Worm (Caenorhabditis elegans) whole organism, L1 larva: ENCODE measurements around the gene M163.5.

ENCODE experiments used
- C04F5.9 ChIP-seq: sonication (generic microtip); optimal IDR thresholded peaks from 2 replicates; lab custom pipeline; 2016; ENCODE audit warnings: missing genetic modification characterization, missing compliant biosample characterization
- alr-1 ChIP-seq: fragments of 200-800 bp; sonication (Bioruptor generic); optimal IDR thresholded peaks from 2 replicates; lab custom pipeline; 2018; ENCODE audit warnings: borderline replicate concordance, mild to moderate bottlenecking, missing genetic modification characterization, missing compliant biosample characterization
- aly-2 ChIP-seq: fragments of 150-350 bp; optimal IDR thresholded peaks from 2 replicates; lab custom pipeline; 2014; ENCODE audit warnings: missing biosample characterization, missing genetic modification characterization
- ama-1 ChIP-seq: fragments of 150-350 bp; optimal IDR thresholded peaks from 2 replicates; lab custom pipeline; 2014
- blmp-1 ChIP-seq: fragments of 150-350 bp; optimal IDR thresholded peaks from 2 replicates; lab custom pipeline; 2014; ENCODE audit warnings: missing biosample characterization, missing genetic modification characterization
- ceh-63 ChIP-seq: fragments of 200-800 bp; sonication (Bioruptor generic); optimal IDR thresholded peaks from 2 replicates; lab custom pipeline; 2018; ENCODE audit warnings: mild to moderate bottlenecking, missing genetic modification characterization, missing compliant biosample characterization
- ceh-82 ChIP-seq, 3 experiments: fragments of 150-350 bp in 1 of 3; sonication (generic microtip) in 2 of 3; optimal IDR thresholded peaks; 2 replicates each; lab custom pipeline; 2014 to 2017; ENCODE audit warnings: missing biosample characterization in 3 of 3, missing genetic modification characterization in 3 of 3
- efl-1 ChIP-seq, 4 experiments: fragments of 150-350 bp; optimal IDR thresholded peaks in 3 of 4; peaks in 1 of 4; 1 replicate in 1 of 4; 2 replicates in 3 of 4; lab custom pipeline; 2014; ENCODE audit warnings: missing biosample characterization in 2 of 4, missing genetic modification characterization in 2 of 4, missing genetic modification reagents in 2 of 4
- efl-3 ChIP-seq: fragments of 200-800 bp; sonication (Bioruptor generic); optimal IDR thresholded peaks from 2 replicates; lab custom pipeline; 2018; ENCODE audit warnings: mild to moderate bottlenecking, missing genetic modification characterization, missing compliant biosample characterization
- egl-27 ChIP-seq, 2 experiments: fragments of 150-350 bp in 1 of 2; sonication (generic microtip); optimal IDR thresholded peaks; 3 replicates each; lab custom pipeline; 2017 to 2018; ENCODE audit warnings: missing biosample characterization in 2 of 2, missing genetic modification characterization in 2 of 2, missing genetic modification reagents in 2 of 2
- elt-2 ChIP-seq: sonication (generic microtip); optimal IDR thresholded peaks from 2 replicates; lab custom pipeline; 2016; ENCODE audit warnings: missing genetic modification characterization, mild to moderate bottlenecking, inconsistent platforms, missing compliant biosample characterization, missing genetic modification reagents
- fkh-10 ChIP-seq: sonication (generic microtip); optimal IDR thresholded peaks from 2 replicates; lab custom pipeline; 2017; ENCODE audit warnings: missing biosample characterization, missing genetic modification reagents, missing genetic modification characterization
- hlh-17 ChIP-seq: fragments of 200-800 bp; sonication (Bioruptor generic); optimal IDR thresholded peaks from 2 replicates; lab custom pipeline; 2018; ENCODE audit warnings: missing genetic modification characterization, mild to moderate bottlenecking, missing compliant biosample characterization, moderate library complexity, borderline replicate concordance
- hlh-4 ChIP-seq: sonication (generic microtip); optimal IDR thresholded peaks from 2 replicates; lab custom pipeline; 2016; ENCODE audit warnings: mild to moderate bottlenecking, missing genetic modification characterization, missing compliant biosample characterization
- hpl-2 ChIP-seq: fragments of 150-350 bp; optimal IDR thresholded peaks from 2 replicates; lab custom pipeline; 2014; ENCODE audit warnings: missing biosample characterization, missing genetic modification reagents, missing genetic modification characterization
- isw-1 ChIP-seq: fragments of 200-800 bp; sonication (Bioruptor generic); IDR thresholded peaks from 2 replicates; pipeline ENCODE4 v1.3.6; 2022; ENCODE audit warnings: missing genetic modification characterization, missing compliant biosample characterization
- jun-1 ChIP-seq: fragments of 150-350 bp; optimal IDR thresholded peaks from 2 replicates; lab custom pipeline; 2014; ENCODE audit warnings: missing biosample characterization, missing genetic modification reagents, missing genetic modification characterization
- lin-14 ChIP-seq: fragments of 200-800 bp; sonication (Bioruptor generic); optimal IDR thresholded peaks from 2 replicates; lab custom pipeline; 2018; ENCODE audit warnings: mild to moderate bottlenecking, missing genetic modification characterization, moderate library complexity, missing compliant biosample characterization
- lsy-2 ChIP-seq, 2 experiments: fragments of 150-350 bp; optimal IDR thresholded peaks; 2 replicates each; lab custom pipeline; 2014; ENCODE audit warnings: missing biosample characterization in 2 of 2, missing genetic modification characterization in 2 of 2
- mef-2 ChIP-seq: fragments of 150-350 bp; optimal IDR thresholded peaks from 2 replicates; lab custom pipeline; 2014; ENCODE audit warnings: missing biosample characterization, missing genetic modification characterization
- nhr-11 ChIP-seq: fragments of 150-350 bp; optimal IDR thresholded peaks from 2 replicates; lab custom pipeline; 2014; ENCODE audit warnings: missing biosample characterization, missing genetic modification characterization
- nhr-12 ChIP-seq: sonication (generic microtip); optimal IDR thresholded peaks from 2 replicates; lab custom pipeline; 2017; ENCODE audit warnings: missing biosample characterization, missing genetic modification characterization
- nhr-19 ChIP-seq: fragments of 200-800 bp; sonication (Bioruptor generic); conservative IDR thresholded peaks from 2 replicates; pipeline ENCODE4 v1.3.6; 2022; ENCODE audit warnings: missing genetic modification characterization, missing compliant biosample characterization
- nhr-237 ChIP-seq: fragments of 150-350 bp; optimal IDR thresholded peaks from 2 replicates; lab custom pipeline; 2014; ENCODE audit warnings: missing biosample characterization, missing genetic modification characterization
- nhr-71 ChIP-seq: sonication (generic microtip); optimal IDR thresholded peaks from 2 replicates; lab custom pipeline; 2016; ENCODE audit warnings: mild to moderate bottlenecking, missing genetic modification characterization, moderate library complexity, missing compliant biosample characterization
- nhr-84 ChIP-seq: sonication (generic microtip); optimal IDR thresholded peaks from 2 replicates; lab custom pipeline; 2017; ENCODE audit warnings: missing biosample characterization, missing genetic modification characterization
- nhr-85 ChIP-seq: sonication (generic microtip); peaks from one replicate; lab custom pipeline; 2016; ENCODE audit warnings: missing genetic modification characterization, inconsistent platforms, missing compliant biosample characterization
- snpc-4 ChIP-seq: fragments of 150-350 bp; optimal IDR thresholded peaks from 2 replicates; lab custom pipeline; 2014; ENCODE audit warnings: missing biosample characterization, missing genetic modification characterization
- sox-4 ChIP-seq: sonication (generic microtip); optimal IDR thresholded peaks from 2 replicates; lab custom pipeline; 2016; ENCODE audit warnings: missing genetic modification characterization, missing compliant biosample characterization
- sptf-1 ChIP-seq: fragments of 150-350 bp; optimal IDR thresholded peaks from 2 replicates; lab custom pipeline; 2014; ENCODE audit warnings: missing biosample characterization, missing genetic modification characterization
- swsn-7 ChIP-seq: sonication (generic microtip); optimal IDR thresholded peaks from 2 replicates; lab custom pipeline; 2016; ENCODE audit warnings: missing genetic modification characterization, missing compliant biosample characterization
- tbx-2 ChIP-seq: sonication (generic microtip); optimal IDR thresholded peaks from 2 replicates; lab custom pipeline; 2016; ENCODE audit warnings: missing genetic modification characterization, missing compliant biosample characterization
- tlp-1 ChIP-seq: fragments of 150-350 bp; optimal IDR thresholded peaks from 2 replicates; lab custom pipeline; 2014; ENCODE audit warnings: missing biosample characterization, missing genetic modification characterization
- xbp-1 ChIP-seq: sonication (generic microtip); optimal IDR thresholded peaks from 2 replicates; lab custom pipeline; 2016; ENCODE audit warnings: missing genetic modification characterization, missing compliant biosample characterization
- zip-4 ChIP-seq: fragments of 200-800 bp; sonication (Bioruptor generic); optimal IDR thresholded peaks from 2 replicates; lab custom pipeline; 2018; ENCODE audit warnings: mild to moderate bottlenecking, missing genetic modification characterization, moderate library complexity, missing compliant biosample characterization
- ztf-11 ChIP-seq, 2 experiments: sonication (generic microtip); optimal IDR thresholded peaks; 2 replicates each; lab custom pipeline; 2016 to 2017; ENCODE audit warnings: missing genetic modification characterization in 2 of 2, missing biosample characterization in 1 of 2, missing compliant biosample characterization in 1 of 2
- ztf-4 ChIP-seq: fragments of 150-350 bp; optimal IDR thresholded peaks from 2 replicates; lab custom pipeline; 2014; ENCODE audit warnings: missing biosample characterization, missing genetic modification characterization

M163.5 gene

ce11 chrX:14513462-14513861 lies 39.6 kb downstream of the M163.5 start (continued):
- TF ChIP-seq nhr-19 (GFP tag; lab: Robert Waterston, UW) (0 out of 2 replicates have a peak, but pooled peaks have one; percentile 7), blmp-1 (tag; lab: Kevin White, UChicago) (peak; percentile 4), lin-14 (peak; percentile 49), ceh-63 (GFP tag; lab: Kevin White, UChicago) (no peak), nhr-85 (tag; lab: Kevin White, UChicago) (no peak), xbp-1 (tag; lab: Kevin White, UChicago) (peak; percentile 51), efl-3 (no peak)

ce11 chrX:14515028-14515427 lies 41.2 kb downstream of the M163.5 start, which contains the start of gene gcsh-1:
Gene gcsh-1 (minus strand): TSS chrX:14515073.
- TF ChIP-seq hpl-2 (no peak), elt-2 (peak; percentile 50), nhr-85 (tag; lab: Kevin White, UChicago) (no peak), alr-1 (tag; lab: Kevin White, UChicago) (no peak)

DNA sequence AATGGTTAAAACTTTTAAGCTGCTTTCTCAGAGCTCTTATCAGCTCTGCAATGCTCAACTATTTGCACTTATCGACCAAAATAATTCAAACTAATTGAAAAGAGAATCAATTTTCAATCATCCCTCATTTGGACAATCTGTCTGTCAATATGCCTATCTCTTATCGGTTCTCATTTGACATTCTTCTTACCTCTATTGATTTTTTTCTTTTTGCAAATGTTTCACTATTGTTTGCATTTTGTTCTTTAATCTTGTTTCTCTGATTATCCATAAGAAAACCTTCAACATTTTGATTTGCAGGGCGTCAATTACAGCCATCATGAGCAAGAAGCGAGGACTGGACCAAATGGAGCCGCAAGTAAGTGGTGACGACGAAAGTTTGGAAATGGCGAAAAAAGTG lies 42.7 kb downstream of the M163.5 start, which contains the start of gene D1025.10:
D1025.10 (plus strand) TSS at position 301 of the 400 bp plus-strand sequence.
- TF ChIP-seq egl-27 (tag; optimal IDR thresholded peaks at IDR 0.05; lab: Kevin White, UChicago) = no peak
- TF ChIP-seq tlp-1 = no peak
- no peak for TF ChIP-seq jun-1 (tag; lab: Kevin White, UChicago)
- no peak for TF ChIP-seq sox-4 (tag; lab: Kevin White, UChicago)
- TF ChIP-seq efl-1 (optimal IDR thresholded peaks at IDR 0.05; lab: Kevin White, UChicago) = no peak
- no peak for TF ChIP-seq efl-1 (GFP tag; optimal IDR thresholded peaks at IDR 0.05 in 1 of 2; lab: Kevin White, UChicago)
- no peak for TF ChIP-seq nhr-237 (tag; lab: Kevin White, UChicago)
- TF ChIP-seq nhr-84 (tag; lab: Kevin White, UChicago) = no peak
- no peak for TF ChIP-seq ztf-4 (tag; lab: Kevin White, UChicago)
- no peak for TF ChIP-seq nhr-12 (tag; lab: Kevin White, UChicago)
- no peak for TF ChIP-seq swsn-7 (tag; lab: Kevin White, UChicago)
- no peak for TF ChIP-seq lin-14
- TF ChIP-seq ceh-82 (tag; optimal IDR thresholded peaks at IDR 0.05; lab: Kevin White, UChicago) = no peak
- TF ChIP-seq zip-4 (GFP tag; lab: Kevin White, UChicago) = no peak
- no peak for TF ChIP-seq ama-1
- TF ChIP-seq C04F5.9 = no peak
- no peak for TF ChIP-seq nhr-11
- TF ChIP-seq mef-2 (tag; lab: Kevin White, UChicago) = no peak
- TF ChIP-seq ztf-11 (tag; optimal IDR thresholded peaks at IDR 0.05; lab: Kevin White, UChicago) = no peak
- TF ChIP-seq alr-1 (tag; lab: Kevin White, UChicago) = no peak

DNA sequence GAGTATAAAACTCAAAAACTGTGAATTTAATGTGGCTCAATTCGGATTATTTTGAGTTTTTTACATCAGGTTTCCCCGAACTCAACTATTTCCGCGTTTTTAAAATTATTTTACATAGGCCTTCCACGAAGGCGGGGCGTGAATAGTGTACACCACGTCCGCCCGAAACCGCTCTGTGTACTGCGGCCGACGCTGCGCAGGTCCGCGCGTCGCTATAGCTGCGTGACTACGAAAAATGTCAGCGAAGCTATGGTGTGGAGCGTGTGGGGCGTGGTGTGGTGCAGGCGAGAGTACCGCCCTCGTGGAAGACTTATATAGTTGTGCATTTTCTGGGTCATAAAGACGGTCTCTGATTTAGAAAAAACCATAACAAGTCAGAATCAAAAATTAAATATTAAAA lies 44.0 kb downstream of the M163.5 start:
- no peak for TF ChIP-seq jun-1 (tag; lab: Kevin White, UChicago)
- no peak for TF ChIP-seq fkh-10 (GFP tag; lab: Kevin White, UChicago)
- TF ChIP-seq snpc-4 (tag; lab: Kevin White, UChicago) = peak; percentile 12
- TF ChIP-seq, all 84 proteins: peak for 1

DNA sequence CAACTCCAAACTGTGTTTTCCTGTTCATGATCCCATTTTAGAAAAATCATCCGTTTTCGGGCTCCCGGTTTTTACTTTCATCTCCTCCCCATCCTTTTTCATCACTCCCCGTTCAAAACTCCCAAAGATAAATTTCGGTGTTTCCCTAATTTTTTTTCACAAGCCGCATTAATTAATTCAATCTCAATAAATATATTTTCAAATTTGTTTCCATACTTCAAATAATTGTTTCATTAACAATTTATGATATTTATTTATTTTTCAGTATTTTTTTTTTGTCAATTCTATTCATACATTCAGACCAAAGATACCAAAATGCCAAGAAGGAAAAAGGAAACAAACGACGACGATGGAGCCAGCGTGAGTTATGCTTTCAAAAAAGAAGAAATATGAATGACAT lies 46.6 kb downstream of the M163.5 start, which contains the start of gene D1025.1:
D1025.1 (plus strand) TSS at position 301 of the 400 bp plus-strand sequence.
- TF ChIP-seq lsy-2 (tag; optimal IDR thresholded peaks at IDR 0.05; lab: Kevin White, UChicago) (no peak), nhr-71 (no peak), hlh-4 (tag; lab: Kevin White, UChicago) (no peak), aly-2 (tag; lab: Kevin White, UChicago) (no peak), hlh-17 (GFP tag; lab: Kevin White, UChicago) (no peak), sptf-1 (no peak), efl-3 (no peak), tbx-2 (tag; lab: Kevin White, UChicago) (no peak), isw-1 (no peak)
